Worm (Caenorhabditis elegans) whole organism, young adult: ENCODE measurements around the gene slc-36.1.

Experiments
- B0035.1 ChIP-seq: sonication (generic microtip); optimal IDR thresholded peaks from 2 replicates; lab custom pipeline; 2016; ENCODE audit warnings: missing genetic modification characterization, mild to moderate bottlenecking, missing compliant biosample characterization, missing genotype, missing genetic modification reagents
- B0261.1 ChIP-seq: sonication (generic microtip); optimal IDR thresholded peaks from 2 replicates; lab custom pipeline; 2016; ENCODE audit warnings: mild to moderate bottlenecking, missing genetic modification characterization, moderate library complexity, missing compliant biosample characterization
- F23B12.7 ChIP-seq: sonication (generic microtip); optimal IDR thresholded peaks from 2 replicates; lab custom pipeline; 2017; ENCODE audit warnings: missing genetic modification characterization, mild to moderate bottlenecking, missing compliant biosample characterization, antibody characterized with exemption, moderate library complexity; ENCODE audit not compliant: insufficient read depth
- F57A8.1 ChIP-seq: fragments of 200-800 bp; sonication (Bioruptor generic); optimal IDR thresholded peaks from 2 replicates; lab custom pipeline; 2018; ENCODE audit warnings: mild to moderate bottlenecking, missing genetic modification characterization, moderate library complexity, missing compliant biosample characterization
- K12H6.12 ChIP-seq: fragments of 200-800 bp; sonication (Bioruptor generic); optimal IDR thresholded peaks from 2 replicates; lab custom pipeline; 2018; ENCODE audit warnings: mild to moderate bottlenecking, missing genetic modification characterization, missing compliant biosample characterization
- T07F8.4 ChIP-seq: sonication (generic microtip); optimal IDR thresholded peaks from 2 replicates; lab custom pipeline; 2016; ENCODE audit warnings: mild to moderate bottlenecking, missing genetic modification characterization, moderate library complexity, missing compliant biosample characterization
- Y53F4B.3 ChIP-seq: fragments of 200-800 bp; sonication (Bioruptor generic); IDR thresholded peaks from 2 replicates; pipeline ENCODE4 v1.3.6; 2022; ENCODE audit warnings: missing genetic modification reagents, missing genetic modification characterization, missing compliant biosample characterization
- Y56A3A.18 ChIP-seq: fragments of 200-800 bp; sonication (Bioruptor generic); IDR thresholded peaks from 2 replicates; pipeline ENCODE4 v1.3.6; 2022; ENCODE audit warnings: missing genetic modification reagents, missing genetic modification characterization, missing compliant biosample characterization
- ZK185.1 ChIP-seq: sonication (generic microtip); optimal IDR thresholded peaks from 2 replicates; lab custom pipeline; 2016; ENCODE audit warnings: mild to moderate bottlenecking, missing genetic modification characterization, missing compliant biosample characterization; ENCODE audit not compliant: poor library complexity, severe bottlenecking
- akir-1 ChIP-seq: fragments of 200-800 bp; sonication (Bioruptor generic); optimal IDR thresholded peaks from 2 replicates; lab custom pipeline; 2018; ENCODE audit warnings: mild to moderate bottlenecking, missing genetic modification characterization, moderate library complexity, missing compliant biosample characterization
- ama-1 ChIP-seq, 3 experiments: fragments of 150-350 bp in 1 of 3; sonication (generic microtip) in 2 of 3; optimal IDR thresholded peaks; 2 replicates each; lab custom pipeline; 2014 to 2018; ENCODE audit warnings: missing biosample characterization in 2 of 3, missing genetic modification characterization in 2 of 3, missing genetic modification reagents in 2 of 3
- atf-7 ChIP-seq: sonication (generic microtip); optimal IDR thresholded peaks from 2 replicates; lab custom pipeline; 2017; ENCODE audit warnings: mild to moderate bottlenecking, missing genetic modification characterization, missing compliant biosample characterization
- attf-5 ChIP-seq: fragments of 200-800 bp; sonication (Bioruptor generic); optimal IDR thresholded peaks from 2 replicates; lab custom pipeline; 2018; ENCODE audit warnings: mild to moderate bottlenecking, missing genetic modification characterization, missing compliant biosample characterization
- cebp-2 ChIP-seq: fragments of 200-800 bp; sonication (Bioruptor generic); IDR thresholded peaks from 2 replicates; pipeline ENCODE4 v1.3.6; 2022; ENCODE audit warnings: missing genetic modification characterization, missing compliant biosample characterization
- ceh-100 ChIP-seq: fragments of 200-800 bp; sonication (Bioruptor generic); IDR thresholded peaks from 2 replicates; pipeline ENCODE4 v1.3.6; 2022; ENCODE audit warnings: missing genetic modification reagents, missing genetic modification characterization, missing compliant biosample characterization
- ceh-27 ChIP-seq: fragments of 200-800 bp; sonication (Bioruptor generic); optimal IDR thresholded peaks from 2 replicates; lab custom pipeline; 2018; ENCODE audit warnings: mild to moderate bottlenecking, missing genetic modification characterization, moderate library complexity, missing compliant biosample characterization
- die-1 ChIP-seq: sonication (generic microtip); optimal IDR thresholded peaks from 2 replicates; lab custom pipeline; 2016; ENCODE audit warnings: missing genotype, mild to moderate bottlenecking, missing genetic modification characterization, missing compliant biosample characterization
- dox-1 ChIP-seq: fragments of 200-800 bp; sonication (Bioruptor generic); IDR thresholded peaks from 2 replicates; pipeline ENCODE4 v1.3.6; 2022; ENCODE audit warnings: missing genetic modification reagents, missing genetic modification characterization, missing compliant biosample characterization
- dpff-1 ChIP-seq: sonication (generic microtip); optimal IDR thresholded peaks from 2 replicates; lab custom pipeline; 2017; ENCODE audit warnings: mild to moderate bottlenecking, missing genetic modification characterization, missing compliant biosample characterization
- dpl-1 ChIP-seq: fragments of 150-350 bp; optimal IDR thresholded peaks from 2 replicates; lab custom pipeline; 2014; ENCODE audit warnings: missing biosample characterization, missing genetic modification reagents, missing genetic modification characterization
- efl-1 ChIP-seq: fragments of 150-350 bp; optimal IDR thresholded peaks from 2 replicates; lab custom pipeline; 2014; ENCODE audit warnings: missing biosample characterization, missing genetic modification reagents, missing genetic modification characterization
- egrh-3 ChIP-seq: fragments of 200-800 bp; sonication (Bioruptor generic); IDR thresholded peaks from 2 replicates; pipeline ENCODE4 v1.3.6; 2022; ENCODE audit warnings: missing genetic modification reagents, missing genetic modification characterization, missing compliant biosample characterization
- ekl-4 ChIP-seq: fragments of 200-800 bp; sonication (Bioruptor generic); IDR thresholded peaks from 2 replicates; pipeline ENCODE4 v1.3.6; 2022; ENCODE audit warnings: missing genetic modification reagents, missing genetic modification characterization, missing compliant biosample characterization
- fkh-3 ChIP-seq: sonication (generic microtip); optimal IDR thresholded peaks from 2 replicates; lab custom pipeline; 2016; ENCODE audit warnings: mild to moderate bottlenecking, missing genetic modification characterization, missing compliant biosample characterization
- gei-17 ChIP-seq: fragments of 200-800 bp; sonication (Bioruptor generic); optimal IDR thresholded peaks from 2 replicates; lab custom pipeline; 2018; ENCODE audit warnings: mild to moderate bottlenecking, missing genetic modification characterization, missing compliant biosample characterization
- hmg-1.2 ChIP-seq: fragments of 200-800 bp; sonication (Bioruptor generic); IDR thresholded peaks from 2 replicates; pipeline ENCODE4 v1.3.6; 2022; ENCODE audit warnings: missing genetic modification reagents, missing genetic modification characterization, missing compliant biosample characterization
- let-607 ChIP-seq, 2 experiments: fragments of 200-800 bp in 1 of 2; sonication (Bioruptor generic) in 1 of 2; sonication (generic microtip) in 1 of 2; optimal IDR thresholded peaks; 2 replicates each; lab custom pipeline; 2016 to 2018; ENCODE audit warnings: mild to moderate bottlenecking in 2 of 2, missing compliant biosample characterization in 2 of 2, missing genetic modification characterization in 2 of 2, moderate library complexity in 2 of 2, missing genotype in 1 of 2
- lin-26 ChIP-seq: fragments of 200-800 bp; sonication (Bioruptor generic); IDR thresholded peaks from 2 replicates; pipeline ENCODE4 v1.3.6; 2022; ENCODE audit warnings: missing genetic modification reagents, missing genetic modification characterization, missing compliant biosample characterization
- lin-54 ChIP-seq: fragments of 200-800 bp; sonication (Bioruptor generic); optimal IDR thresholded peaks from 2 replicates; lab custom pipeline; 2018; ENCODE audit warnings: mild to moderate bottlenecking, missing genetic modification characterization, missing compliant biosample characterization
- lsy-27 ChIP-seq: sonication (generic microtip); optimal IDR thresholded peaks from 2 replicates; lab custom pipeline; 2017; ENCODE audit warnings: missing genetic modification characterization, mild to moderate bottlenecking, missing compliant biosample characterization, antibody characterized with exemption, missing genotype, borderline replicate concordance; ENCODE audit not compliant: insufficient read depth
- madf-6 ChIP-seq: fragments of 200-800 bp; sonication (Bioruptor generic); IDR thresholded peaks from 2 replicates; pipeline ENCODE4 v1.3.6; 2022; ENCODE audit warnings: missing genetic modification reagents, missing genetic modification characterization, missing compliant biosample characterization
- mcd-1 ChIP-seq: fragments of 200-800 bp; sonication (Bioruptor generic); IDR thresholded peaks from 2 replicates; pipeline ENCODE4 v1.3.6; 2022; ENCODE audit warnings: missing genetic modification reagents, missing genetic modification characterization, missing compliant biosample characterization
- mel-28 ChIP-seq: sonication (generic microtip); optimal IDR thresholded peaks from 2 replicates; lab custom pipeline; 2016; ENCODE audit warnings: borderline replicate concordance, mild to moderate bottlenecking, missing genetic modification characterization, missing compliant biosample characterization
- mes-4 ChIP-seq: sonication (generic microtip); optimal IDR thresholded peaks from 2 replicates; lab custom pipeline; 2016; ENCODE audit warnings: missing genotype, missing genetic modification characterization, missing compliant biosample characterization
- nfya-1 ChIP-seq: sonication (generic microtip); optimal IDR thresholded peaks from 2 replicates; lab custom pipeline; 2017; ENCODE audit warnings: antibody characterized with exemption, missing compliant biosample characterization, missing genetic modification characterization, borderline replicate concordance; ENCODE audit not compliant: insufficient read depth
- nhr-120 ChIP-seq: fragments of 200-800 bp; sonication (Bioruptor generic); IDR thresholded peaks from 2 replicates; pipeline ENCODE4 v1.3.6; 2022; ENCODE audit warnings: missing genetic modification characterization, missing compliant biosample characterization
- nhr-179 ChIP-seq: sonication (generic microtip); optimal IDR thresholded peaks from 2 replicates; lab custom pipeline; 2016; ENCODE audit warnings: mild to moderate bottlenecking, missing genetic modification characterization, missing compliant biosample characterization
- nhr-27 ChIP-seq: fragments of 200-800 bp; sonication (Bioruptor generic); optimal IDR thresholded peaks from 2 replicates; lab custom pipeline; 2018; ENCODE audit warnings: mild to moderate bottlenecking, missing genetic modification characterization, moderate library complexity, missing compliant biosample characterization
- nhr-80 ChIP-seq: sonication (generic microtip); optimal IDR thresholded peaks from 2 replicates; lab custom pipeline; 2016; ENCODE audit warnings: missing genetic modification characterization, missing compliant biosample characterization
- snpc-4 ChIP-seq, 5 experiments: fragments of 150-350 bp in 1 of 5; sonication (generic microtip) in 4 of 5; optimal IDR thresholded peaks; 2 replicates each; lab custom pipeline; 2014 to 2018; ENCODE audit warnings: missing genetic modification characterization in 5 of 5, missing biosample characterization in 3 of 5, antibody characterized with exemption in 2 of 5, mild to moderate bottlenecking in 2 of 5, missing compliant biosample characterization in 2 of 5, missing genotype in 2 of 5, moderate library complexity in 2 of 5, missing genetic modification reagents in 1 of 5
- tbx-9 ChIP-seq: sonication (generic microtip); optimal IDR thresholded peaks from 2 replicates; lab custom pipeline; 2016; ENCODE audit warnings: borderline replicate concordance, missing genetic modification characterization, inconsistent platforms, missing compliant biosample characterization
- unc-62 ChIP-seq: fragments of 150-350 bp; optimal IDR thresholded peaks from 2 replicates; lab custom pipeline; 2014; ENCODE audit warnings: missing biosample characterization, missing genetic modification reagents, missing genetic modification characterization
- zfh-2 ChIP-seq: fragments of 200-800 bp; sonication (Bioruptor generic); conservative IDR thresholded peaks from 2 replicates; pipeline ENCODE4 v1.3.6; 2022; ENCODE audit warnings: missing genetic modification reagents, missing genetic modification characterization, missing compliant biosample characterization
- ztf-28 ChIP-seq: fragments of 200-800 bp; sonication (Bioruptor generic); IDR thresholded peaks from 2 replicates; pipeline ENCODE4 v1.3.6; 2022; ENCODE audit warnings: missing genetic modification reagents, missing genetic modification characterization, missing compliant biosample characterization
- ztf-6 ChIP-seq: fragments of 200-800 bp; sonication (Bioruptor generic); IDR thresholded peaks from 2 replicates; pipeline ENCODE4 v1.3.6; 2022; ENCODE audit warnings: missing genetic modification reagents, missing genetic modification characterization, missing compliant biosample characterization

slc-36.1 gene

DNA sequence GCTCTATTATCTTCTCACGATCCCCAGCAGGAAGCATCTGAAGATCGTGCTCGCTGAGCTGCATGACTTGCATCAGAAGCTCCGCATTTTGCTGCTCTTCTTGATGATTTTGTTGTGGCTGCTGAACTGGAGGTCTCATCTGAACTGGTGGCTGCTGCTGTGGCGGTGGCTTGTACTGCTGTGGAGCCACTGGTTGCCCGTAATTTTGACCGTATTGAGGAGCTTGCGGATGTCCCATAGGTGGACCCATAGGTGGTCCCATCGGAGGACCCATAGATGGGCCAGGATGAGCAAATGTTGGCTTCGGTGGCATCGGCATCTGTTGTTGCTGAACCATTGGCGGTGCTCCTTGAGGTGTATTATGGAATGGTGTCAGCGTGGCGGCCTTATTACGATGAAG is 40.3 kb upstream of the slc-36.1 start:
- TF ChIP-seq attf-5 (GFP tag; lab: Kevin White, UChicago) (no peak), zfh-2 (peak; percentile 64), mcd-1 (GFP tag; lab: Robert Waterston, UW) (0 out of 2 replicates have a peak, but pooled peaks have one; percentile 22), egrh-3 (GFP tag; lab: Robert Waterston, UW) (0 out of 2 replicates have a peak, but pooled peaks have one; percentile 24), dpl-1 (GFP tag; lab: Kevin White, UChicago) (no peak), cebp-2 (GFP tag; lab: Robert Waterston, UW) (0 out of 2 replicates have a peak, but pooled peaks have one; percentile 9)

DNA sequence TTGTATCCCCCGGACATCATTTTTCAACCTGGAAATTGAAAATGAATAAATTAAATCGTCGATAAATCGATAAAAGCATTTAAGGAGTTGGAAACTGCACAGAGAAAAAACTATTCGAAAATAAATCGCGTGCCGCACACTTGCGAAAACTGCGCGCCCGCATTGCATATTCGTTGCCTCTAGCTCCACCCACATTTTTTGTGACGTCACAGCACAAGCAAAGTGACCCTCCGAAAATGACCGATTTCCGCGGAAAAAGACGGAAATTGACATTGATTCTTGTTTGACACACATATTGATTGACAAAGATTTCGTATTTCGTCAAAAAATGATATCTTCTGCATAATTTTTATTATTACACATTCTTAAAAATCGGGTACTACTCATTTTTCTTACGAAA is 38.4 kb upstream of the slc-36.1 start, which contains the start of gene cpf-2:
Gene cpf-2, minus strand, starts transcription at position 28 of the 400 bp plus-strand sequence.
- peak; percentile 55 for TF ChIP-seq ZK185.1
- TF ChIP-seq nhr-120 (GFP tag; lab: Robert Waterston, UW): no peak
- TF ChIP-seq T07F8.4: no peak
- TF ChIP-seq ceh-27: peak; percentile 20
- TF ChIP-seq let-607 (tag; optimal IDR thresholded peaks at IDR 0.05; lab: Kevin White, UChicago): peak in 1 of 2 experiments; percentile 51
- peak; percentile 41 for TF ChIP-seq attf-5 (GFP tag; lab: Kevin White, UChicago)
- TF ChIP-seq lin-54: peak; percentile 66
- no peak for TF ChIP-seq nhr-27 (tag; lab: Kevin White, UChicago)
- TF ChIP-seq F23B12.7: no peak
- no peak for TF ChIP-seq K12H6.12 (tag; lab: Kevin White, UChicago)
- TF ChIP-seq B0035.1: no peak
- no peak for TF ChIP-seq mes-4 (tag; lab: Kevin White, UChicago)
- peak; percentile 58 for TF ChIP-seq ceh-100 (GFP tag; lab: Robert Waterston, UW)
- TF ChIP-seq cebp-2 (GFP tag; lab: Robert Waterston, UW): no peak
- no peak for TF ChIP-seq akir-1 (GFP tag; lab: Kevin White, UChicago)
- TF ChIP-seq mel-28 (tag; lab: Kevin White, UChicago): no peak
- TF ChIP-seq Y53F4B.3: no peak
- TF ChIP-seq lin-26 (GFP tag; lab: Robert Waterston, UW): 0 out of 2 replicates have a peak, but pooled peaks have one; percentile 26
- no peak for TF ChIP-seq tbx-9 (tag; lab: Kevin White, UChicago)
- no peak for TF ChIP-seq ama-1 (optimal IDR thresholded peaks at IDR 0.05; lab: Kevin White, UChicago)
- TF ChIP-seq ama-1 (GFP tag; optimal IDR thresholded peaks at IDR 0.05; lab: Kevin White, UChicago): peak in 1 of 2 experiments; percentile 34
- TF ChIP-seq efl-1 (GFP tag; lab: Kevin White, UChicago): no peak
- TF ChIP-seq atf-7 (tag; lab: Kevin White, UChicago): peak; percentile 48
- TF ChIP-seq snpc-4 (GFP tag; optimal IDR thresholded peaks at IDR 0.05; lab: Kevin White, UChicago): no peak
- TF ChIP-seq snpc-4 (tag; optimal IDR thresholded peaks at IDR 0.05; lab: Kevin White, UChicago): peak in 2 of 4 experiments; percentile 15 to 22
- peak; percentile 60 for TF ChIP-seq ekl-4 (GFP tag; lab: Robert Waterston, UW)
- TF ChIP-seq fkh-3 (tag; lab: Kevin White, UChicago): no peak
- no peak for TF ChIP-seq nhr-179 (tag; lab: Kevin White, UChicago)
- peak; percentile 53 for TF ChIP-seq madf-6
- no peak for TF ChIP-seq nhr-80
- TF ChIP-seq B0261.1: no peak
- TF ChIP-seq nfya-1 (tag; lab: Kevin White, UChicago): no peak
- no peak for TF ChIP-seq F57A8.1 (GFP tag; lab: Kevin White, UChicago)
- TF ChIP-seq ztf-28 (GFP tag; lab: Robert Waterston, UW): no peak
- TF ChIP-seq dox-1: peak; percentile 79
- TF ChIP-seq dpff-1: no peak
- TF ChIP-seq lsy-27 (tag; lab: Kevin White, UChicago): no peak
- TF ChIP-seq gei-17 (GFP tag; lab: Kevin White, UChicago): no peak
- TF ChIP-seq hmg-1.2 (GFP tag; lab: Robert Waterston, UW): peak; percentile 43
- TF ChIP-seq Y56A3A.18: no peak
- TF ChIP-seq die-1 (tag; lab: Kevin White, UChicago): no peak
- 0 out of 2 replicates have a peak, but pooled peaks have one; percentile 15 for TF ChIP-seq ztf-6
- no peak for TF ChIP-seq unc-62 (GFP tag; lab: Kevin White, UChicago)
